Worm (Caenorhabditis elegans): ENCODE results near the gene C06A1.7.

ce11 chrII:10566458-10566857 lies 1.8 kb downstream of the C06A1.7 start:
- TF ChIP-seq mep-1 (tag; optimal IDR thresholded peaks at IDR 0.05) = no peak
- TF ChIP-seq unc-62 (GFP tag; optimal IDR thresholded peaks at IDR 0.05) = no peak
